Fruit fly (Drosophila melanogaster) whole organism, pupa: ENCODE data around the gene CG32137.

ENCODE experiments used
- CG10348 ChIP-seq: fragments of 200-800 bp; sonication (Bioruptor generic); IDR thresholded peaks from 2 replicates; pipeline ENCODE4 v1.3.6; 2022; ENCODE audit warnings: missing biosample characterization, missing genetic modification characterization
- CG12605 ChIP-seq: fragments of 200-800 bp; sonication (Bioruptor generic); IDR thresholded peaks from 2 replicates; pipeline ENCODE4 v1.3.6; 2022; ENCODE audit warnings: missing biosample characterization, missing genetic modification characterization
- CG8159 ChIP-seq: fragments of 200-800 bp; sonication (Bioruptor generic); optimal IDR thresholded peaks from 3 replicates; lab custom pipeline; 2018; ENCODE audit warnings: missing biosample characterization, mild to moderate bottlenecking, missing genetic modification characterization, moderate library complexity
- rn ChIP-seq: fragments of 200-800 bp; sonication (Bioruptor generic); IDR thresholded peaks from 2 replicates; pipeline ENCODE4 v1.3.6; 2022; ENCODE audit warnings: missing biosample characterization, missing genetic modification characterization

dm6 chr3L:13951564-13951963 lies 12.5 kb downstream of the CG32137 start:
- TF ChIP-seq CG10348 (GFP tag; lab: Robert Waterston, UW) (no peak), CG8159 (tag; lab: Kevin White, UChicago) (no peak), rn (GFP tag; lab: Robert Waterston, UW) (no peak), CG12605 (GFP tag; lab: Robert Waterston, UW) (no peak)
